Worm (Caenorhabditis elegans) whole organism, mixed stage, embryonic: ENCODE measurements around the gene C02F5.13.

Experiments
- M03D4.4 ChIP-seq: sonication (generic microtip); optimal IDR thresholded peaks from 2 replicates; lab custom pipeline; 2017; ENCODE audit warnings: mild to moderate bottlenecking, missing genetic modification characterization, missing compliant biosample characterization
- bed-3 ChIP-seq: fragments of 200-800 bp; sonication (Bioruptor generic); optimal IDR thresholded peaks from 3 replicates; lab custom pipeline; 2018; ENCODE audit warnings: mild to moderate bottlenecking, missing genetic modification characterization, moderate library complexity, missing compliant biosample characterization
- ceh-39 ChIP-seq: fragments of 150-350 bp; optimal IDR thresholded peaks from 2 replicates; lab custom pipeline; 2014; ENCODE audit warnings: missing biosample characterization, missing genetic modification characterization
- ceh-43 ChIP-seq: fragments of 200-800 bp; sonication (Bioruptor generic); optimal IDR thresholded peaks from 2 replicates; lab custom pipeline; 2018; ENCODE audit warnings: mild to moderate bottlenecking, missing genetic modification characterization, moderate library complexity, missing compliant biosample characterization
- ces-1 ChIP-seq: fragments of 150-350 bp; optimal IDR thresholded peaks from 2 replicates; lab custom pipeline; 2014; ENCODE audit warnings: missing biosample characterization, missing genetic modification reagents, missing genetic modification characterization
- cnd-1 ChIP-seq: fragments of 200-800 bp; sonication (Bioruptor generic); optimal IDR thresholded peaks from 2 replicates; lab custom pipeline; 2018; ENCODE audit warnings: mild to moderate bottlenecking, missing genetic modification characterization, missing compliant biosample characterization
- drap-1 ChIP-seq: fragments of 200-800 bp; sonication (Bioruptor generic); optimal IDR thresholded peaks from 3 replicates; lab custom pipeline; 2018; ENCODE audit warnings: mild to moderate bottlenecking, missing genetic modification characterization, missing compliant biosample characterization
- elt-1 ChIP-seq: sonication (generic microtip); optimal IDR thresholded peaks from 2 replicates; lab custom pipeline; 2017; ENCODE audit warnings: missing genetic modification characterization, mild to moderate bottlenecking, missing compliant biosample characterization, antibody characterized with exemption, moderate library complexity, borderline replicate concordance; ENCODE audit not compliant: insufficient read depth
- elt-3 ChIP-seq: fragments of 150-350 bp; optimal IDR thresholded peaks from 2 replicates; lab custom pipeline; 2014; ENCODE audit warnings: missing biosample characterization, missing genetic modification characterization
- flh-1 ChIP-seq: fragments of 200-800 bp; sonication (Bioruptor generic); optimal IDR thresholded peaks from 2 replicates; lab custom pipeline; 2018; ENCODE audit warnings: mild to moderate bottlenecking, missing genetic modification characterization, moderate library complexity, missing compliant biosample characterization
- ham-2 ChIP-seq: fragments of 200-800 bp; sonication (Bioruptor generic); optimal IDR thresholded peaks from 2 replicates; lab custom pipeline; 2018; ENCODE audit warnings: mild to moderate bottlenecking, missing genetic modification characterization, missing compliant biosample characterization
- hlh-1 ChIP-seq: fragments of 150-350 bp; optimal IDR thresholded peaks from 2 replicates; lab custom pipeline; 2014; ENCODE audit warnings: missing biosample characterization, missing genetic modification reagents, missing genetic modification characterization
- lin-32 ChIP-seq: fragments of 200-800 bp; sonication (Bioruptor generic); optimal IDR thresholded peaks from 2 replicates; lab custom pipeline; 2018; ENCODE audit warnings: mild to moderate bottlenecking, missing genetic modification characterization, missing compliant biosample characterization
- lsy-2 ChIP-seq: fragments of 150-350 bp; optimal IDR thresholded peaks from 2 replicates; lab custom pipeline; 2014; ENCODE audit warnings: missing biosample characterization, missing genetic modification characterization
- mab-5 ChIP-seq: fragments of 150-350 bp; optimal IDR thresholded peaks from 2 replicates; lab custom pipeline; 2014; ENCODE audit warnings: missing biosample characterization, missing genetic modification characterization
- mep-1 ChIP-seq: fragments of 150-350 bp; optimal IDR thresholded peaks from 2 replicates; lab custom pipeline; 2017; ENCODE audit warnings: missing biosample characterization, missing genetic modification reagents, missing genetic modification characterization, inconsistent platforms
- mls-2 ChIP-seq: sonication (generic microtip); optimal IDR thresholded peaks from 2 replicates; lab custom pipeline; 2016; ENCODE audit warnings: mild to moderate bottlenecking, missing genetic modification characterization, moderate library complexity, missing compliant biosample characterization
- nhr-12 ChIP-seq: fragments of 150-350 bp; optimal IDR thresholded peaks from 2 replicates; lab custom pipeline; 2014; ENCODE audit warnings: missing biosample characterization, missing genetic modification characterization
- nhr-2 ChIP-seq: fragments of 150-350 bp; optimal IDR thresholded peaks from 2 replicates; lab custom pipeline; 2014; ENCODE audit warnings: missing biosample characterization, missing genetic modification characterization
- nhr-237 ChIP-seq: fragments of 150-350 bp; optimal IDR thresholded peaks from 2 replicates; lab custom pipeline; 2014; ENCODE audit warnings: missing biosample characterization, missing genetic modification characterization
- sem-2 ChIP-seq: fragments of 200-800 bp; sonication (Bioruptor generic); optimal IDR thresholded peaks from 2 replicates; lab custom pipeline; 2018; ENCODE audit warnings: mild to moderate bottlenecking, missing genetic modification characterization, missing compliant biosample characterization
- snpc-4 ChIP-seq: fragments of 150-350 bp; optimal IDR thresholded peaks from 2 replicates; lab custom pipeline; 2014; ENCODE audit warnings: missing biosample characterization, missing genetic modification characterization
- tbx-8 ChIP-seq: fragments of 200-800 bp; sonication (Bioruptor generic); optimal IDR thresholded peaks from 2 replicates; lab custom pipeline; 2018; ENCODE audit warnings: mild to moderate bottlenecking, missing genetic modification characterization, moderate library complexity, missing compliant biosample characterization
- unc-120 ChIP-seq: sonication (generic microtip); optimal IDR thresholded peaks from 2 replicates; lab custom pipeline; 2017; ENCODE audit warnings: missing genetic modification characterization, missing compliant biosample characterization; ENCODE audit not compliant: poor library complexity, severe bottlenecking
- zip-8 ChIP-seq: fragments of 150-350 bp; optimal IDR thresholded peaks from 2 replicates; lab custom pipeline; 2014; ENCODE audit warnings: missing biosample characterization, missing genetic modification characterization
- ztf-11 ChIP-seq: fragments of 150-350 bp; optimal IDR thresholded peaks from 2 replicates; lab custom pipeline; 2014; ENCODE audit warnings: missing biosample characterization, missing genetic modification characterization

C02F5.13 gene

DNA sequence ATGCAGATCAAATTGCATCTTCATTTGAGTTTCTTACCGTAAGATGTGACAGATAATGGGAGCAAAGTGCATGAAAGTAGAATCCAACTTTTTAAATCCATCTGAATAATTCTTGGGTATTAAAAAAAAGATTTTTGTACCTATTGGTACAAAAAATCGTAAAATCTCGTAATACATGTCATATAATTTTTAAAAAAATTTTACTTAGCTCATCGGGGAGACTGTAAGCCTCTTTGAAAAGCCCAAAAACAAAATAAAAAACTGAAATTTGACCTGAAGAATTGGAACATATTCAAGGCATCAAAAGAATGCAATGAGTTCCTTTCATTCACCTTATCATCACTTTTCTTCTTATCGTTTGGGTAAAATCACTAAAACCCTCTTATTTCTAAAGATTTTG, 28.7 kb downstream of the C02F5.13 start, which contains the start of gene clec-160:
Gene clec-160, minus strand, starts transcription at position 101 of the 400 bp plus-strand sequence.
- TF ChIP-seq elt-3 (tag; lab: Kevin White, UChicago) (no peak), drap-1 (no peak), nhr-12 (tag; lab: Kevin White, UChicago) (no peak), sem-2 (GFP tag; lab: Kevin White, UChicago) (no peak), flh-1 (no peak), snpc-4 (tag; lab: Kevin White, UChicago) (no peak)

DNA sequence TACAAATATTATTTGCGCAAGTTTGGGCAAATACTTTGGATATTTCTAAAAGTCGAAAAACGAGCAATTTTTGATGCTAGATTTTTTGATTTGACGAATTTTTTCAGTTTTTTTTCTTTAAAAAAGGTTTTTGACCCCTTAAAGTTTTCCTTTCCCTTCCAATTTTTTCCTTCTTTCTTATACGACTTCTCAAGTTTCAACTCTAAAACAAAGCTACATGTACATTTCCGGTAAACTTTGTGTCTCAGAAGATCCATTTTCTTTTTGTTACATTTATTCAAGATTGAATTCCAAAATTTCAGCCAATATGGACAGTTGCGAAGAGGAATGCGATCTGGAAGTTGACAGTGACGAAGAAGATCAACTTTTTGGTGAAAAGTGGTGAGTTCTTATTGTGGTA, 31.6 kb downstream of the C02F5.13 start, which contains the start of gene mig-10:
Gene mig-10, plus strand, starts transcription at position 301 of the 400 bp plus-strand sequence.
- no peak for TF ChIP-seq hlh-1 (tag; lab: Kevin White, UChicago)

DNA sequence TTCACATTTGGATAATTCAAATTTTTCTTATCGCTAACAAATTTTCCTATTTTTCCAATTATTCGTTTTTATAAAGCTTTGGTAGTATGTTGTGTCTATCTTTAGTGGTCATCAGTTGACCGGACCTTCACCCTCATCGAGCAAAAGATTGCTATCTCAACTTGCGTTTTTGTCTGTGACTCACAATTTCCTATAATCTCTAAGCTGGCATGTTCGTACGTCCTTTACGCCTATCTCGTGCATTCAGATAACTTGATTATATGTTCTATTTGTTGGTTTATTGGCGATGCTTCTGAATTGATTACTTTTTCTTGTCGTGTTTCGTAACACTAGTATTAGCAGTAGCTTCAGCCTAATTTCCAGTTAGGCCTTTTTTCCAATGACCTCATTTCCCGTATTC, 32.4 kb downstream of the C02F5.13 start:
- TF ChIP-seq elt-1 (tag; lab: Kevin White, UChicago) (peak; percentile 96), nhr-237 (tag; lab: Kevin White, UChicago) (no peak), cnd-1 (tag; lab: Kevin White, UChicago) (no peak), ham-2 (GFP tag; lab: Kevin White, UChicago) (no peak), ces-1 (GFP tag; lab: Kevin White, UChicago) (peak; percentile 74), nhr-2 (tag; lab: Kevin White, UChicago) (peak; percentile 75)

DNA sequence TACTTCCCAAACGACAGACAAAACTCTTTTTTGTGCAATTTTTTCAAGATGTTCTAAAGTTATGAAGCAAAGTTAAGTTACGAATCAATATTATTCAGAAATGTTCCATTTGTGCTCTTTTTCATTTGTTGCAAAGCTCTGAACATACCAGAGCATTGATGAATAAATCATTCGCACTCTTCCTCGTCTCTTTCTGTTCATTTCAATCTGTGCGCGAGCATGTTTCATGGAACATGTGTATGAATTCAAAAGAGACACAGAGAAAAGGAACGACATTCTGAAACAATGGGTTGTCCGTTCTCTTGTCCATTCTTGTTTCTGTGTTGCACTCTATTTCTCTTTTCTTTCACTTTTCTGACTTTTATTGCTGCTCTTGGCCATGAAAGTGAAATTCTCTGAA, 33.2 kb downstream of the C02F5.13 start:
- TF ChIP-seq sem-2 (GFP tag; lab: Kevin White, UChicago) = no peak
- TF ChIP-seq drap-1 = no peak

DNA sequence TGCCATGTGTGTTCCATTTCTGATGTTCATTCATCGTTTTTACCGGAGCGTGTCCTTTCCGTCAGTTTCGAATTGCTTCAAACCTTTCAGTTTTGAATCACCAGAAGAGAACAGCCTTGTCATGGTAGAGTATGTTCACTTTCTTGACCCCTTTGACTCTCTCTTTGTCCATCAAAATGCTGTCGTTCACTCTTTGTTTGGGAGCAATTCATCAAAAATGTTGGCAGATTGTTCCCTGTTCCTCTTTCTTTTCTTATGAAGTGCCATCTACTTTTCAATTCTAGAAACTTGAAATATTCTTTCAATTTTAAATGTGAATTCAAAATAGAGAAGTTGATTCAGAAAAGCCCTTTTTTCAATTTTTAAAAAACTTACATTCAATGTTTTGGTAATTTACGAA, 34.2 kb downstream of the C02F5.13 start:
- peak; percentile 4 for TF ChIP-seq nhr-2 (tag; lab: Kevin White, UChicago)
- no peak for TF ChIP-seq elt-1 (tag; lab: Kevin White, UChicago)
- TF ChIP-seq, all 35 proteins: peak for 1

DNA sequence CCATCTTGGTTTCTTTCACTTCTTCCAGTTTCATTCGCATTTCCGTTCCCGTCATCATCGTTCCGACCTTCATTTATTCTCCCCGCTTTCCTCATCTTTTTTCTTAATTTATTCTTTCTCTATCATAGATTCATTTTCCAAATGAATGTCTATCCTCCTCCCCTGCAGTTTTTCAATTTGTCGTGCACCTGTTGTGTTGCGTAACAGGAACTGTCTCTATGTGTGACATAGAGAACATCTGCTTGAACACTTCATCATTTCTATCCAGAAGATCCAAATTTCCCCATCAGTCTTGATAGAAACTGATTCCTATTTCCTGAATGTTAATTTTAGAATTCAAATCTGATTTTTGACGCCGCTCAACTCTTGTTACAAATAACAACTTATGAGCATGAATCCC, 36.4 kb downstream of the C02F5.13 start:
- TF ChIP-seq lin-32 (GFP tag; lab: Kevin White, UChicago) = no peak
- no peak for TF ChIP-seq nhr-12 (tag; lab: Kevin White, UChicago)
- TF ChIP-seq flh-1 = no peak
- no peak for TF ChIP-seq ceh-39
- peak; percentile 5 for TF ChIP-seq hlh-1 (tag; lab: Kevin White, UChicago)
- no peak for TF ChIP-seq tbx-8
- TF ChIP-seq mls-2 (tag; lab: Kevin White, UChicago) = no peak
- TF ChIP-seq mep-1 (tag; lab: Kevin White, UChicago) = no peak
- peak; percentile 35 for TF ChIP-seq zip-8
- no peak for TF ChIP-seq snpc-4 (tag; lab: Kevin White, UChicago)
- TF ChIP-seq lsy-2 (tag; lab: Kevin White, UChicago) = no peak
- TF ChIP-seq unc-120 (tag; lab: Kevin White, UChicago) = no peak
- peak; percentile 21 for TF ChIP-seq nhr-2 (tag; lab: Kevin White, UChicago)
- no peak for TF ChIP-seq ceh-43 (GFP tag; lab: Kevin White, UChicago)
- TF ChIP-seq sem-2 (GFP tag; lab: Kevin White, UChicago) = no peak
- no peak for TF ChIP-seq mab-5 (tag; lab: Kevin White, UChicago)

DNA sequence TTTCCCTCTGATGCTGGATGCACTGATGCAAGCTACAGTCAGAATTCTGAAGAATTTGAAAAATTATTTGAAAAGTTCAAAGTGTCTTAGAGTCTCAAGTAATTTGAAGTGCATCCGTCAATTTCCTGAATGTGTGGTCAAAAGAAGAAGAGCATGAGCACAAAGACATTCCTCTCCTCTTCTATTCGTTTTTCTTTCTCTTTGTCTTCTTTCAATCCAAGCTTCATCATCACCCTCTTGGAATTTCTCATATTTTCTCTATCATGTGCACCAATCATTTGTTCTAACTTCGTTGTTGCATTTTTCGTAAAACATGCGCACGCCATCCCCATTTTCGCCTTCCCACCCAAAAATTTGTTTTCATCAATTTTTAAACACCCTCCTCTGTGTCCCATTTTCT, 38.9 kb downstream of the C02F5.13 start:
- TF ChIP-seq ces-1 (GFP tag; lab: Kevin White, UChicago) (peak; percentile 23), ztf-11 (tag; lab: Kevin White, UChicago) (no peak)

DNA sequence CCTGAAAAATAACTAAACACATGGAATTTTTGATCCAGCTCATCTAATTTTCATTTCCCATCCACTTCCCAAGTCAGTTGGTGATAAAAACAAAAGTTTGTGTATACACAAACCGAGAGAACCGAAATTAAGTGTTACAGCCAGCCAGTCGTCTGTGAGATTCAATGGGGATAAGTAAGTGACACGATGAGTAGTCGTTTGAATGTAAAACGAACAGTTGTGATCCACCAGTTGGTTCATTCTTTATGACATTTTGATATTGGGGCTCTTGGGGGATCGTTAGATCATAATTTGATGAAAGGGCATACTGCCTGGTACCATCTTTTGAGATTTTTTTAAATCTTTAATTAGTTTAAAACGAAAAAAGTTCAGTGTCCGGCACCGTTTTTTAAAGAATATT, 39.7 kb downstream of the C02F5.13 start:
- no peak for TF ChIP-seq bed-3 (GFP tag; lab: Kevin White, UChicago)
- TF ChIP-seq mls-2 (tag; lab: Kevin White, UChicago) = no peak
- TF ChIP-seq M03D4.4 (tag; lab: Kevin White, UChicago) = no peak
- no peak for TF ChIP-seq cnd-1 (tag; lab: Kevin White, UChicago)
- no peak for TF ChIP-seq drap-1
- TF ChIP-seq hlh-1 (tag; lab: Kevin White, UChicago) = peak; percentile 91
